Fruit fly (Drosophila melanogaster) whole organism, larva: Measurements from ENCODE around the gene CG4025.

Source experiments
- noc ChIP-seq: fragments of 200-800 bp; sonication (Bioruptor generic); optimal IDR thresholded peaks from 3 replicates; lab custom pipeline; 2019; ENCODE audit warnings: missing biosample characterization, mild to moderate bottlenecking, missing genetic modification characterization, moderate library complexity

CG4025 gene

DNA sequence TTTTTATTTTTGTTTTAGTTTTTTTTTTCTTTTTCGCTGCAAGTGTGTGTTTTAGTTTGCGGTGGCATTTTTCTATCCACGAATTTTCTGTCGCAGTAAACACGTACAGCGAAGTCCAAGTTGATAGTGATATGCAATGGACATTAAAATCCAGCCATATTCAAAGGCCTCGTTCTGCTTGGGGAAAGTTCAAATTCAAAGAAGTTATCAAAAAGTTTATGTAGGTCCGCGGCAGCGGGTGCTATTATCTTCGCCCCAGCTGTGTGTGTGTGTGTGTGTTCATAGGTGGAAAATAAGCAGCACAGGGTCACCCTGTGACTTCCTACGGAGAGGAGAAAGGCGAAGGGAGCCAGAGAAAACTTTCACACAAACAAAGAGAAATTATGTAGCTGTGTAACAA lies 10.7 kb downstream of the CG4025 start:
- peak; percentile 18 for TF ChIP-seq noc

- TF ChIP-seq noc: no peak
These were observed 12.0 kb downstream of the CG4025 start for dm6 chrX:2088798-2089197.

DNA sequence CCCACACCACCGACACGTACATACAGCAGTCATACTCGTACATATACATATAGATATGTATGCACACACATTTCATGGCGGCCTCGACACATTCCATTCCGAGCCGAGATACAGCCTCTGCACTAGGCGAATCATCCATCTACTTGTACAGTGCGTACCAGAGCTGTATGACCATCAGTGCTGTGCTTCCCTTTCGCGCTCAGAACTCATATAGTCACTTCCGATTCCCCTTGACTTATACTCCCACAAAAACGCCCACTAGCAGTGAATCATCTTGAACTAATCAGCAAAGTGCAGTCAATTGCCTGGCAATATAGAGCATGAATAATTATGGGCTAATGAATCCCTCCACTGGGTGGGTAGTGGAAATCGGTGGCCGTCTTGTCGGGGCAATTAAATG lies 13.0 kb downstream of the CG4025 start:
- no peak for TF ChIP-seq noc

dm6 chrX:2094072-2094761 lies 17.5 kb downstream of the CG4025 start, which contains the start of gene csw:
Gene csw (plus strand): TSS chrX:2094234.
- TF ChIP-seq noc: peak; percentile 12

DNA sequence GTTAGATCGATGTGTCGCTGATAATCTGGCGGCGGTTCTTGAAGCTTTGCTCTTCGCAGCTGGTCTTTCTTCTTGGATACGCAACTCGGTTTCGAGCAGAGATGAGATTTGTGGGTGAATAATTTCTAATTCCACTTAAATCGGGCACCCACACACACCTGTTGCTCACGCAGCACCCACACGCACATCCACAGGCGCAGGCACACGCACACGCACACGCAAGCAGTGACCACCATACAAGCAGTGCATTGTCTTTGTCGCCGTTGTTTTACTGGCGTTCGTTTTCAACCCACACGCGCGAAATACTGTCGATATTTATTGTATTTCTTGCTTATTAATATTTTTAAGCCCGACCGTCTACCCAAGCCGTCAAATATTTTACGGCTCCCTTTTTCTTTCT lies 19.6 kb downstream of the CG4025 start:
- TF ChIP-seq noc: no peak

DNA sequence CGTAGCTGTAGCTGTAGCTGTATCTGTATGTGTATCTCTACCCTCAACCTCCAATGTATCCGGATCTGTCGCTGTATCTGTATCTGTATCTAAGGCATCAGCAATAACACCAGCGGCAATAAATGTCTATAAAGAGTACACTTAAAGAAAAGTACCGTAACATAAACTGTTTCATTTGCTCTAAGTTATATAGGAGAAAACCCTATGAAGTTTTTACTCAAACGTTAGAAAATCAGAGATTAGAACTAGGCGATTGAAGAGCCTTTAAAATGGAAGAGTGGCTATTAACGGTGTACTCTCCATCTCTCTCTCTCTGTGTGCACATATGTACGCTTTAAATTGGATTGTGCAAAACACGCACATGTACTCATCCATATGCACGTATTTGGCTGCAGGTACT lies 21.5 kb downstream of the CG4025 start:
- TF ChIP-seq noc: no peak

- no peak for TF ChIP-seq noc
These were observed 27.1 kb downstream of the CG4025 start for dm6 chrX:2103859-2104258.

DNA sequence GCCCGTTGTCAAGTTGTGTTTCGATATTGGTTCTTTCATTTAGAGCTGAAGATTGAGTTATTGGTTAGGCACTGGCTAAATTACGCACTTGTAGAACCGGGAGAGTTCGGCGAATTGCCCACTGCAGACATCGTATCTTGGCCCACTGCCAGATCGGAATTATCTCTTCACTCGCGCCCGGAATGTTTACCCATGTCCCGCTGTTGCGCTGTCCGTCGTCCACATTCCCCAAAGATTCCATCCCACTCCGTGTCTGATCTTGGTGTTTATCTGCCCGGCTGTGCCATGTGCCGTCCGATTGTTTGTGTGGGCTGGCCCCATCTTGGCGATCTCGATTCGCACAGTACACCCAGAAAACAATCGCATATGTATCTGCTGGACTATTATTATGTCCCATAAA lies 27.6 kb downstream of the CG4025 start:
- TF ChIP-seq noc: no peak

dm6 chrX:2106367-2106766 lies 29.6 kb downstream of the CG4025 start:
- TF ChIP-seq noc: no peak

- TF ChIP-seq noc: no peak
These were observed 31.1 kb downstream of the CG4025 start for dm6 chrX:2107782-2108409.

DNA sequence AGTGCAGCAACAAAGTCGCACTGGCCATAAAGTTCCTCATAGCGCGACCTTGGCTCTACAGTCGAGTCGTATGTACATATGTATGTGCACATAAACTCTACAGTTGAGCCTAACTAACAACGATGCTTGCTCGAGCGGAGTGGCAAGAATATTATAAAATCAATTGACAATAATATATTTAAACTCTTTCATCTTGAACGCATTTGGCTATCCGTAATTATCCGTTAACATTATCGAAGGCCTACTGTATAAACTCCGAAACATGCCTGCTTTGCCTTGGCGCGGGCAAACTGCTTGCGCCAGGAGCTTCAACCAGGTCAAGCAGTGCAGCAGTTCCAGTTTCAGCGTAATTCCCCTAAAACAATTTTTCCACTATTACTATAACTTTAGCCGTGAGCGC lies 31.9 kb downstream of the CG4025 start:
- TF ChIP-seq noc: no peak

dm6 chrX:2112660-2113059 lies 35.9 kb downstream of the CG4025 start:
- TF ChIP-seq noc: no peak

DNA sequence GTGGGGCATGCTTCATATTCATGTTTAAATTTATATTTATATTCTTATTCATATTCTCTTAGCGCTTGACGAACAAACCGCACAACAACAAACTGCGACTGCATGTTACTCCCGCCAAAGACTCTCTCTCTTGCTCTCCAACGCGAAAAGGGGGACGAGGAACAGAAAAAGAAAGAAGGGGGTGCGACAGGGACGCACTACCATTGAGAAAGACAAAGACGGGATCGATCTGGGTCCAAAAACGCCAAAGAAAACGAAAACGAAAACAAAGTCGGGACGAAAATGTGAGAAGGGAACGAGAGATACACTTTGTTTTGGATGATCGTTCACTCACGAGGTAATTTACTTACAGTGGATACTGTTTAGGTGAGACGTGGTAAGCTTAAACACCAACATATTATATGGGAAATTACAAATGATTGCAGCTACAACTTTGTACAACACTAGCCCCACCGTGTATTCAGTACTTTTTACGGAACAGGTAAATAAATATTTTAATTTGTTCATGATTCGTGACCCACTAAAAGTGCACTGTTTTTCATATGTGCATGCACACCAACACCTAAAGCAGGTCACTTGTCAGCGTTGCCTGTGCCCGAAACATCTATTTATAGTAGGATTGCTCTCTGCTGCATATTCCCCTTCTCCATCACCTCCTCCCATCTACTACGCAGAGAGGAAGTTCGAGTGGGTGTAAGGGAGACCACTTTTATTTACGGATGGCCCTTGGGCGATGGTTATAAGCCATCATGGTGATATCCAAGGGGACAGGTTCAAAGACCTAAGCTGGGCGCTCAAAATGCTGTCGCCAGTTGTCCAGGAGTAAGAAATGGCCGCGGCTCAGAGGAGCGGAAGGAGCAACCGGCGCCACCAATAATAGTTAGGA lies 45.2 kb downstream of the CG4025 start:
- TF ChIP-seq noc: peak; percentile 6

DNA sequence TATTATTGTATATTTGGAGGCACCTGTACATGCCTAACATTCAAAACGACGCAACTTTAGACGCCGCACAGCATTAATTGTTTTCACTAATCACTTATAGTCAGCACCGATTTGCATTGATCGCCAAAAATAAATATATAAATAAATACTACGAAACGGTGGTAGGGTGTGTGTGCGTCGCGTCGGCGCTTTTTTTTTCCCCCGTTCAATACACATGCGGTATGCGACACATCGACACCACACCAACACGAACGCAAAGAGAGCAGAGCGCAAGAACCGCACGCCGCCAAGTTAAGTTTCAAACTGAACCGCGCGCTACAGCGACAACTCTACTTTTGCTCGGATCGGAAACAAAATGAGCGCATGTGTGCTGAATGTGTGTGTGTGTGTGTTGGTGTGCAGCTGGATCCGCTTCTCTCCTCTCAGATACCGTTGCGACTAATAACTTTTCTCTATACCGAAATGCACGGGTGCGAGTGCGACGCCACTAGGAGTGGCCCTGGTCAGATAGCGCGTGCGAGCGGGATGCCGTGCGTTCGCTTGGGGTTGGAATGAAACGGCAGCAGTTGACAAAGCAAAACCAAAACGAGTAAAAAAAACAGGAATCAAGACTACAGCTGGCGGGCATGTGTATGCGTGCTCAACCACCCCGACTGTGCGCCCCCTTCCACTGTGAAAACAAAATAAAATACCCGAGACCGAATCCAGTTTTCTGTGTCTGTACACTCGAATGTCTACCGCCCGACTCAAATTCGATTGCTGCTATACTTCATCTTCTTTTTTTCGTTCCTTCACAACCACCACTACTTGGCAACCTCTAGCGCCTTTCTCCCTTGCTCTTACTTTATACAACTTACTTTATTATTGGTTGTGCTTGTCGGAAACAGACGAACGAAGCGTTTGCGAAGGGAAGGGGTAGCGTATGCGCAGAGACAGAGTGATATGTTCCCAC lies 46.5 kb downstream of the CG4025 start, which contains the start of gene ph-d:
Gene ph-d, minus strand, starts transcription at position 274 of the 952 bp plus-strand sequence.
- peak; percentile 28 for TF ChIP-seq noc

DNA sequence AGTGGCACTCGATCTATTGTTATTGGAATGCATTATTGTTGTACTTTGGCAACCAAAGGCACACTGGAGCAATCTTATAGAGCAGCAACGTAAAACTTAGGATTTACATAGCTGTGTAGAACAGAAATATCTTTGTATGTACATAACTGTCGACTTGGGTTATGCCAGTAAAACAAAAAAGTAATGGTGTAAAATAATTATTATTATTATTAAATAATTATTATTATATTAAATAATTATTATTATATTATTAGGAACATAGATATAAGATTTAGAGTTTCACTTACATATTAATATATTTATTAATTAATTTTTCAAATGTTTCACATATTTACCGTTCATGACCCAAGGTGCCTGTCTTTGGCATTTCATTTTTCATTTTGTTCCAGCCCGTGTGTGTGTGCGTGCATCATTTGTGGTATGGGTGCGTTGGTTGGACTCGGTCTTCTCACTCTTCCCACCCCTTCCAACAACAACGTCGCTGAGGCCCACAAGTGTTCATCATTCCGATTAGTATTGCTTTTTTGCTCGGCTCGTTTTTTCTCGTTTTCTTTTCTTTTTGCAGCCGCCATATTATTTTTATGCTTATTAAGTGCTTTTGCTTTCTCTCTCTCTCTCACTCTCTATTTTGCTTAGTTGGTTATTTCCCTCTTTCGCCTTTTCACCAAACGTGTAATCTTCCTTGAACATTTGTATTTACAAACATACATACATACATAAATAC lies 47.4 kb downstream of the CG4025 start:
- peak; percentile 97 for TF ChIP-seq noc
